Fruit fly (Drosophila melanogaster) whole organism, prepupa: ENCODE results near the gene VhaAC45RP.

Source experiments
- Blimp-1 ChIP-seq: fragments of 200-800 bp; sonication (Bioruptor generic); optimal IDR thresholded peaks from 3 replicates; lab custom pipeline; 2017; ENCODE audit warnings: missing biosample characterization, missing genetic modification characterization, mild to moderate bottlenecking, moderate library complexity, missing genetic modification reagents
- CG11902 ChIP-seq: fragments of 200-800 bp; sonication (Bioruptor generic); optimal IDR thresholded peaks from 3 replicates; lab custom pipeline; 2016; ENCODE audit warnings: missing biosample characterization, missing genetic modification characterization
- CG15336 ChIP-seq: fragments of 200-800 bp; sonication (Bioruptor generic); IDR thresholded peaks from 2 replicates; pipeline ENCODE4 v1.3.6; 2022; ENCODE audit warnings: missing biosample characterization, missing genetic modification characterization
- CG9139 ChIP-seq: fragments of 200-800 bp; sonication (Bioruptor generic); optimal IDR thresholded peaks from 3 replicates; lab custom pipeline; 2017; ENCODE audit warnings: missing biosample characterization, mild to moderate bottlenecking, missing genetic modification characterization
- Eip75B ChIP-seq: fragments of 200-800 bp; sonication (Bioruptor generic); optimal IDR thresholded peaks from 3 replicates; lab custom pipeline; 2016; ENCODE audit warnings: missing biosample characterization, missing genetic modification characterization
- Gug ChIP-seq: fragments of 200-800 bp; sonication (Bioruptor generic); IDR thresholded peaks from 2 replicates; pipeline ENCODE4 v1.3.6; 2022; ENCODE audit warnings: missing biosample characterization, missing genetic modification characterization
- Hr38 ChIP-seq: sonication (Bioruptor generic); optimal IDR thresholded peaks from 2 replicates; lab custom pipeline; 2016; ENCODE audit warnings: missing biosample characterization, missing genetic modification characterization
- Met ChIP-seq: fragments of 200-800 bp; sonication (Bioruptor generic); optimal IDR thresholded peaks from 3 replicates; lab custom pipeline; 2016; ENCODE audit warnings: missing biosample characterization, missing genetic modification characterization
- cyc ChIP-seq: fragments of 200-800 bp; sonication (Bioruptor generic); optimal IDR thresholded peaks from 3 replicates; lab custom pipeline; 2016; ENCODE audit warnings: missing biosample characterization, missing genetic modification characterization
- pdm3 ChIP-seq: fragments of 200-800 bp; sonication (Bioruptor generic); optimal IDR thresholded peaks from 3 replicates; lab custom pipeline; 2016; ENCODE audit warnings: missing biosample characterization, missing genetic modification characterization
- spab ChIP-seq: fragments of 200-800 bp; sonication (Bioruptor generic); optimal IDR thresholded peaks from 2 replicates; lab custom pipeline; 2017; ENCODE audit warnings: missing biosample characterization, mild to moderate bottlenecking, missing genetic modification characterization, missing genetic modification reagents
- ss ChIP-seq, 2 experiments: fragments of 200-800 bp; sonication (Bioruptor generic); optimal IDR thresholded peaks; 2 replicates in 1 of 2; 3 replicates in 1 of 2; lab custom pipeline; 2017 to 2018; ENCODE audit warnings: mild to moderate bottlenecking in 2 of 2, missing biosample characterization in 2 of 2, missing genetic modification characterization in 2 of 2, moderate library complexity in 1 of 2
- vri ChIP-seq: fragments of 200-800 bp; sonication (Bioruptor generic); optimal IDR thresholded peaks from 3 replicates; lab custom pipeline; 2016; ENCODE audit warnings: missing biosample characterization, mild to moderate bottlenecking, missing genetic modification characterization

- TF ChIP-seq Hr38 = no peak
- no peak for TF ChIP-seq Eip75B (GFP tag; lab: Kevin White, UChicago)
- no peak for TF ChIP-seq CG9139 (GFP tag; lab: Kevin White, UChicago)
- no peak for TF ChIP-seq Met (GFP tag; lab: Kevin White, UChicago)
- TF ChIP-seq Gug = no peak
- TF ChIP-seq cyc (GFP tag; lab: Kevin White, UChicago) = no peak
- no peak for TF ChIP-seq spab (GFP tag; lab: Kevin White, UChicago)
- no peak for TF ChIP-seq vri (GFP tag; lab: Kevin White, UChicago)
- TF ChIP-seq CG11902 = no peak
- no peak for TF ChIP-seq pdm3 (GFP tag; lab: Kevin White, UChicago)
- no peak for TF ChIP-seq ss (GFP tag; optimal IDR thresholded peaks at IDR 0.05; lab: Kevin White, UChicago)
- no peak for TF ChIP-seq Blimp-1 (GFP tag; lab: Kevin White, UChicago)
- TF ChIP-seq CG15336 = no peak
These were observed 17.7 kb upstream of the VhaAC45RP start for dm6 chr3R:30183872-30184271.
